Worm (Caenorhabditis elegans) whole organism, midembryonic: ENCODE data around the gene C50B8.6.

Experiments used
- T22C8.4 ChIP-seq: fragments of 200-800 bp; sonication (Bioruptor generic); IDR thresholded peaks from 2 replicates; pipeline ENCODE4 v1.3.6; 2022; ENCODE audit warnings: missing genetic modification characterization, missing compliant biosample characterization
- cog-1 ChIP-seq: sonication (generic microtip); optimal IDR thresholded peaks from 2 replicates; lab custom pipeline; 2016; ENCODE audit warnings: missing genetic modification characterization, missing compliant biosample characterization
- flt-1 ChIP-seq: fragments of 200-800 bp; sonication (Bioruptor generic); IDR thresholded peaks from 2 replicates; pipeline ENCODE4 v1.3.6; 2022; ENCODE audit warnings: missing genetic modification characterization, missing compliant biosample characterization
- klf-2 ChIP-seq: fragments of 200-800 bp; sonication (Bioruptor generic); conservative IDR thresholded peaks from 2 replicates; pipeline ENCODE4 v1.3.6; 2022; ENCODE audit warnings: missing genetic modification reagents, missing genetic modification characterization, missing compliant biosample characterization
- med-1 ChIP-seq: sonication (generic microtip); optimal IDR thresholded peaks from 2 replicates; lab custom pipeline; 2017; ENCODE audit warnings: missing genetic modification characterization, mild to moderate bottlenecking, missing compliant biosample characterization, antibody characterized with exemption, missing genetic modification reagents; ENCODE audit not compliant: insufficient read depth
- ref-1 ChIP-seq: fragments of 200-800 bp; sonication (Bioruptor generic); conservative IDR thresholded peaks from 2 replicates; pipeline ENCODE4 v1.3.6; 2022; ENCODE audit warnings: missing genetic modification reagents, missing genetic modification characterization, missing compliant biosample characterization
- tab-1 ChIP-seq: fragments of 200-800 bp; sonication (Bioruptor generic); IDR thresholded peaks from 2 replicates; pipeline ENCODE4 v1.3.6; 2022; ENCODE audit warnings: missing genetic modification characterization, missing compliant biosample characterization
- ztf-23 ChIP-seq: fragments of 200-800 bp; sonication (Bioruptor generic); IDR thresholded peaks from 2 replicates; pipeline ENCODE4 v1.3.6; 2022; ENCODE audit warnings: missing genetic modification reagents, missing genetic modification characterization, missing compliant biosample characterization
- ztf-29 ChIP-seq: fragments of 200-800 bp; sonication (Bioruptor generic); IDR thresholded peaks from 2 replicates; pipeline ENCODE4 v1.3.6; 2022; ENCODE audit warnings: missing genetic modification reagents, missing genetic modification characterization, missing compliant biosample characterization

C50B8.6 gene

DNA sequence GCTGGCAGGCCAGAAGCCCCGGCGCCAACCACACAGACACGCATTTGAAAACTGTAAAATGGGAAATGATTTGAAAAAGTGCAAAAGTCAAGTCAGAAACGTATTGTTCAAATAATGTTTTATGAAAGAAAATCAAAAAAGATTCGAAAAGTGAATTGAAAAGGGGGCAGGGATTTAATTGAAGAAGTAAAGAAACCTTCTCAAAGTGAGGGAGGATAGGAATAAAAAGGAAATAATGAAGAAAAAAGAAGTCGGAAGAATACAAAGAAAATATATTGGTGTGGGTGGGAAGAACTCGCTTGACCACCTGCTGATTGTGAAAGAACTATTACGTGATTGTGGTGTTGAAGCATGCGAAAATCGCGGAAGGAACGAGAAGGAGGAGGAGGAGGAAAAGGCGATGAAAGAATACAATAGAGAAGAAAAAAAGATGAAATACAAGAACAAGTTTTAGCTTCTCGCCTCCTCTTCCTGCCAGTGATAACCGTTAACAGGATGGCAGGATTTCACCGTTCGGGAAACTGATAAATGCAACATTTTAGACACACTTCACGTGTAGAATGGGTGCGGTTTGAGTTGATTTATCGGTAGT is 28.0 kb downstream of the C50B8.6 start, which contains the start of gene fmo-4:
fmo-4 (minus strand) TSS at position 51 of the 592 bp plus-strand sequence.
- TF ChIP-seq tab-1 (GFP tag; lab: Robert Waterston, UW) (no peak), ztf-23 (no peak), flt-1 (GFP tag; lab: Robert Waterston, UW) (no peak), med-1 (GFP tag; lab: Kevin White, UChicago) (no peak), klf-2 (GFP tag; lab: Robert Waterston, UW) (no peak), cog-1 (tag; lab: Kevin White, UChicago) (no peak), ref-1 (no peak), ztf-29 (GFP tag; lab: Robert Waterston, UW) (no peak), T22C8.4 (no peak)

DNA sequence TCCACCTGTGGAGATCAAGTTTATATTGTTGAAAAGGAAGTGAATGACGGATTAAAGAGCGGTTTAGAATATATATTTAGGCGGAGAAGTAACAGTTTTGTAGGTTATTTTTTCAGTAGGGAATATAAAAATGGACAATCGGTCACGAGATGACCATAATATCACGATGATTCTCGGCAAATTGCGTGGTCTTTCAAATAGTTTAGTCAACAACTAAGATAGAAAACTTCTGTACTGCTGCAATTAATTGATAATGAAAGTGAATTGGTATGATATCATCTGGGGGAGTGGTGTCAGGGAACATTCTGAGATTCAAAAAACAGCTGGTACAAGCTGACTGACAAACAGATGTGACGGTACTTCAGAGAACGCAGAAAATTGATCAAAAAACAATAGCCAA is 29.7 kb downstream of the C50B8.6 start:
- TF ChIP-seq med-1 (GFP tag; lab: Kevin White, UChicago): no peak
- no peak for TF ChIP-seq ztf-29 (GFP tag; lab: Robert Waterston, UW)
- no peak for TF ChIP-seq cog-1 (tag; lab: Kevin White, UChicago)
- TF ChIP-seq ref-1: no peak
- TF ChIP-seq flt-1 (GFP tag; lab: Robert Waterston, UW): no peak
- TF ChIP-seq ztf-23: no peak
- no peak for TF ChIP-seq T22C8.4
- TF ChIP-seq tab-1 (GFP tag; lab: Robert Waterston, UW): no peak
- no peak for TF ChIP-seq klf-2 (GFP tag; lab: Robert Waterston, UW)

DNA sequence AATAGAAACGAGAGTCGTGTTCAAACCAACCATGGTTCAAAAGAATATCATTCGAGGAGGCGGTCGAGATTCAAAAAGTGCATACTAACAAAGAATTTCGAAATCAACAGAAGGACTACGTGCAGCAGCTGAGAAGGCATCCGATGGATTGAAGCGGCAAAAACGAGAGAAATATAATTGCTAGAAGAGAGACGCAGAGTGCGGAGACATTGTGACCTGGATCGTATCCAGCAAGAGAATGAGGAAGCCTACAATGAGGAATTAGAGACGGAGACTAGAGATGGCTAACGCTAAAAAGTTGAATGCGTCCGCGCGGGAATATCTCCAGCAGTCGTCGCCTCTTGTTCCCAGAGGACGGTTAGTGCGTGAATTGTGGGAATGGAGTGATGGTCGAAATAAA is 31.0 kb downstream of the C50B8.6 start:
- TF ChIP-seq med-1 (GFP tag; lab: Kevin White, UChicago) (no peak), flt-1 (GFP tag; lab: Robert Waterston, UW) (no peak), tab-1 (GFP tag; lab: Robert Waterston, UW) (no peak), cog-1 (tag; lab: Kevin White, UChicago) (no peak), klf-2 (GFP tag; lab: Robert Waterston, UW) (no peak), ztf-23 (no peak), ref-1 (no peak), T22C8.4 (no peak), ztf-29 (GFP tag; lab: Robert Waterston, UW) (no peak)

DNA sequence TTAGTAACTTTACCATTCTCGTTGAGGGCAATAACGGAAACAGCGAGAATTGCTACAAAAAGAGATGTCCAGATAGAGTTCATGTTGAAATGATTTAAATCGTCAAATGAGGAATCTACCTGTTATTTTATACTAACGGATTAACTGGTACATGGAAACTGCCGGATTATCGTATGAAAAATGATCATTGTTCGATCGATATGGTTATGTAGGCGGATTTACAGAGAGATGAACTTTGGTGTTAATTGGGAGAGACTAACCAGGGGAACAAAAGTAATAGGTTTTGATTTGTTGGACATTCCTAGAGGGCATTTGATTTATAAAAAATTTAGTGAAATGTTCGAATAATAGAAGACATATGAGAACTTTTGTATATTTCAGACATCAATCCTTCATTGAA is 33.0 kb downstream of the C50B8.6 start, which contains the start of gene spig-9:
spig-9 (minus strand) TSS at position 101 of the 400 bp plus-strand sequence.
- TF ChIP-seq ztf-29 (GFP tag; lab: Robert Waterston, UW) (no peak), med-1 (GFP tag; lab: Kevin White, UChicago) (no peak), T22C8.4 (no peak), cog-1 (tag; lab: Kevin White, UChicago) (no peak), ztf-23 (no peak), ref-1 (no peak), flt-1 (GFP tag; lab: Robert Waterston, UW) (no peak), tab-1 (GFP tag; lab: Robert Waterston, UW) (no peak), klf-2 (GFP tag; lab: Robert Waterston, UW) (no peak)

DNA sequence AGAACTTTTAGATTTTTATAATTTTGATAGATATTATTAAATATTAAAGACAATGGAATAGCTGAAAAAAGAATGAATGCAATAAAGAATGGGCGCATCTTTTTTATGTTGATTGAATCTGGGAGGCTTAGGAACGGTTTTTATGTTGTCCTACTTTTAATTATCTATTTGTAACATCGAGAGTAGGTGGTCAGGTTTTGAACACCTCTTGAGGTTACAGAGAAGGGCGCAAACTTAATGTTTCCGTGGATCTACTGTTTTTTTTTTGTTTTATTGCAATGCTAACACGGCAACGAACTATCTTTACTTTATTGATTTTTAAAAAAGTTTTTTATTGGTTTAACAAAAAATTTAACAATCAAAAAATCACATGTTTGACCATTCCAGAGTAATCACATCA is 35.1 kb downstream of the C50B8.6 start, which contains the start of gene F53F4.7:
F53F4.7 (minus strand) TSS at position 101 of the 400 bp plus-strand sequence.
- TF ChIP-seq klf-2 (GFP tag; lab: Robert Waterston, UW): no peak
- no peak for TF ChIP-seq med-1 (GFP tag; lab: Kevin White, UChicago)
- no peak for TF ChIP-seq ztf-29 (GFP tag; lab: Robert Waterston, UW)
- no peak for TF ChIP-seq flt-1 (GFP tag; lab: Robert Waterston, UW)
- TF ChIP-seq cog-1 (tag; lab: Kevin White, UChicago): no peak
- TF ChIP-seq ref-1: no peak
- no peak for TF ChIP-seq tab-1 (GFP tag; lab: Robert Waterston, UW)
- TF ChIP-seq T22C8.4: no peak
- TF ChIP-seq ztf-23: no peak

DNA sequence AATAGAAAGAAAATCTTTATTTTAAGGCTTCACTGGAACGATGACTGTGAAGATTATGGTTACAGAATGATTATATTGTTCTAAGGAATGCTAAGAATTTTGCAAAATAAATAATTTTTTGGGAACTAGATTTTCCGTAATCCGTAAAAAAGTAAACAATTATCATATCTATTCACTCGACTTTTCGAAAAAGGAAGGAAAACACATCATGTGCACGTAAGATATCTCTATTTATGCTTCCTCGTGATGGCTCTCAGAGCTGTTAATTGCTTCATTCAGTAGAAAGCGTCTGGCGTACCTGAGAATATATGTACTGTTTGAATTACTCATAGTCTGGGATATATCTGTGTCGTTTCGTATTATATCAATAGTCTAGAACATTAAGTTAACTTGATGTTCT is 41.0 kb downstream of the C50B8.6 start, which contains the start of gene srd-11:
srd-11 (minus strand) TSS at position 101 of the 400 bp plus-strand sequence.
- TF ChIP-seq T22C8.4 (no peak), med-1 (GFP tag; lab: Kevin White, UChicago) (no peak), tab-1 (GFP tag; lab: Robert Waterston, UW) (no peak), klf-2 (GFP tag; lab: Robert Waterston, UW) (no peak), cog-1 (tag; lab: Kevin White, UChicago) (no peak), ztf-29 (GFP tag; lab: Robert Waterston, UW) (no peak), ztf-23 (no peak), ref-1 (no peak), flt-1 (GFP tag; lab: Robert Waterston, UW) (no peak)

DNA sequence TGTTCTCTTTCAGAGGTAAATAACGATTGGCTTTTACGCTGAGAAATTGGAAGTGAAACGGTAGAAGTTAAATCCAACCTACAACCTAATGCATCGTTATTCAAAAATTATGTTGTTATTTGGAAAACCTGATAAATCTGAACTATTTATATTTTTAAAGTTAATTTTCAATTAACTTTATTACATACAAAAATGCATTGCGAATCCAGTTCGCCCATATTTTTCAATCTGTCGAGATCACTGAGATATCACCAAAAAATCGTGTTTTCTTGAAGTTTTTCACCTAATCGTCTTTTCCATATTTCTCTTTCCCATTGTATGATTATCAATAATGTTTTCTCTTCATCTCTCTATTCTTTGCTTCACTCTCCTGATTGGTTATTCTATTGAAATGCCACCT is 41.9 kb downstream of the C50B8.6 start, which contains the start of gene F53F4.15:
F53F4.15 (plus strand) TSS at position 301 of the 400 bp plus-strand sequence.
- TF ChIP-seq ztf-29 (GFP tag; lab: Robert Waterston, UW) (no peak), ztf-23 (no peak), med-1 (GFP tag; lab: Kevin White, UChicago) (no peak), klf-2 (GFP tag; lab: Robert Waterston, UW) (no peak), flt-1 (GFP tag; lab: Robert Waterston, UW) (no peak), cog-1 (tag; lab: Kevin White, UChicago) (no peak), ref-1 (no peak)

DNA sequence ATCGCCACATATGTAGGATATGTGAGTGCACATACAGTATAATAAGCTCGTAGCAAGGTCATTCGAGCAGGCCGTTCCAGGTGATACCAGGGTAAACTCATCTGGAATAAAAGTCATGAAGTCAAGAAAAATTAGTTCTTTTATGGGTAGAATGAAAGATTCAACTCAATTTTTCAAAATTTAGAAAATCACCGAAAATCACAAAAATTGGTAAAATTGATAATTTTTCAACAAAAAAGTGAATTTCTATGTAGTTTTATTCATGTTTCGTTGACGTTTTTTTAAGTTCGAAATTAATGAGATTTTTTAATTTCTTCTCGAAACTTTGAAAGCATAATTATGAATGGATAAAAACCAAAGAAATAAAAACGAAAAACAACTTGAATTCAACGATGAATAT is 42.9 kb downstream of the C50B8.6 start, which contains the start of gene F53F4.16:
F53F4.16 (minus strand) TSS at position 101 of the 400 bp plus-strand sequence.
- no peak for TF ChIP-seq T22C8.4
- no peak for TF ChIP-seq cog-1 (tag; lab: Kevin White, UChicago)
- no peak for TF ChIP-seq klf-2 (GFP tag; lab: Robert Waterston, UW)
- TF ChIP-seq ref-1: no peak
- TF ChIP-seq ztf-23: no peak
- no peak for TF ChIP-seq tab-1 (GFP tag; lab: Robert Waterston, UW)
- TF ChIP-seq med-1 (GFP tag; lab: Kevin White, UChicago): no peak
- no peak for TF ChIP-seq ztf-29 (GFP tag; lab: Robert Waterston, UW)

DNA sequence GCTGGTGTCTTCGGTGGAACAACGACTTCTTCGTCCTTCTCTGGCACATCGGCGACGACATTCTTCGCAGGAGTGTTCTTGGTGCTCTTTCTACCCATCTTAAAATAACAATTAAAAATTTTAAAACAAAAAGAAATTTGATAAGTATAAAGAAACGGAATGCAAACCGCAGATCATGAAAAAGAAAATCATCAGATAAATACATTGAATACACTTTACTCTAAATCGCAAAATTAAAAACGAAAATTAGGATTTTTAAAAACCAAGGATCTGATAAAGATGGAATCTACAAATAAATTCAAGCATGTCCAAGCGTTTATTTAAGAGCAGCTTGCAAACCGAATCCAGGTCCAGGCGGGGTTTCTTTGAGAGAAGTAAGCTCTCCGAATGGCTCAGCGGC is 45.7 kb downstream of the C50B8.6 start, which contains the start of gene F53F4.11:
F53F4.11 (minus strand) TSS at position 101 of the 400 bp plus-strand sequence.
- no peak for TF ChIP-seq ref-1
- TF ChIP-seq ztf-23: no peak
- no peak for TF ChIP-seq med-1 (GFP tag; lab: Kevin White, UChicago)
- TF ChIP-seq tab-1 (GFP tag; lab: Robert Waterston, UW): no peak
- TF ChIP-seq cog-1 (tag; lab: Kevin White, UChicago): no peak
- no peak for TF ChIP-seq T22C8.4
- no peak for TF ChIP-seq flt-1 (GFP tag; lab: Robert Waterston, UW)
- TF ChIP-seq klf-2 (GFP tag; lab: Robert Waterston, UW): no peak
- no peak for TF ChIP-seq ztf-29 (GFP tag; lab: Robert Waterston, UW)
